Worm (Caenorhabditis elegans): Measurements from ENCODE around the gene pin-2.

DNA sequence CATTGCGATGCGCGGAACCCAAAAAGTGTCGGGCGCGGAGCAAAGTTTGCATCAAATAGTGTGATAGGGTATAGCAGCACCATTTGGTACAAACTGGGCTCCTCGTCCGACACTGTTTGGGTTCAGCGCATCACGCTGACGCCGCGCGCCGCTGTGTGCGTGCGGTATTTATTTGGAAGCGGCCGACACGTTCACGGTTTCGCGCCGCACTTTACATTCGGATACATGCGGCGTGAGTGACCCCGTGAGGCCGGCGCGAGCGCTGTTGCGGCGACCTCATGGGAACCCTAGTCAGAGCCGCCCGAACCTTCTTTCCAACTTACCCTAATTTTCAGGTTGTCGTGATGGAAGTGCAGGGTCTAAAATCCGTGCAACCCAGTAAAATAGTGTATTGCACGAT lies 12.7 kb upstream of the pin-2 start:
- no peak for TF ChIP-seq pha-4 (tag; optimal IDR thresholded peaks at IDR 0.05)
- TF ChIP-seq nhr-237 (tag; optimal IDR thresholded peaks at IDR 0.05) = no peak
- no peak for TF ChIP-seq ama-1 (optimal IDR thresholded peaks at IDR 0.05)
- no peak for TF ChIP-seq skn-1 (tag; optimal IDR thresholded peaks at IDR 0.05)
- no peak for TF ChIP-seq ztf-4 (tag; optimal IDR thresholded peaks at IDR 0.05)
- no peak for TF ChIP-seq fos-1 (tag; optimal IDR thresholded peaks at IDR 0.05)

All from whole organism, L3 larva.